Worm (Caenorhabditis elegans): ENCODE data around the gene C55C3.1.

Gene C55C3.1

ce11 chrIV:5665353-5665918 lies 43.5 kb upstream of the C55C3.1 start (continued):
- TF ChIP-seq jun-1 (tag; optimal IDR thresholded peaks at IDR 0.05) (no peak), lir-3 (tag; optimal IDR thresholded peaks at IDR 0.05) (no peak), nhr-111 (GFP tag; optimal IDR thresholded peaks at IDR 0.05) (no peak), aly-2 (tag; optimal IDR thresholded peaks at IDR 0.05) (no peak), hmg-1.1 (GFP tag; IDR thresholded peaks at IDR 0.05) (peak; percentile 53; the same call in 1 of the 2 replicates), Y5F2A.4 (GFP tag; optimal IDR thresholded peaks at IDR 0.05) (no peak), Y48G9A.11 (GFP tag; IDR thresholded peaks at IDR 0.05) (no peak), dve-1 (tag; optimal IDR thresholded peaks at IDR 0.05; ENCODE audit: insufficient read depth) (peak; percentile 57), daf-8 (GFP tag; IDR thresholded peaks at IDR 0.05) (no peak), dmd-8 (GFP tag; IDR thresholded peaks at IDR 0.05) (no peak), nhr-48 (tag; optimal IDR thresholded peaks at IDR 0.05) (peak; percentile 9), php-3 (GFP tag; IDR thresholded peaks at IDR 0.05) (no peak), cey-2 (tag; optimal IDR thresholded peaks at IDR 0.05; ENCODE audit: borderline replicate concordance, insufficient read depth) (no peak), ceh-20 (GFP tag; IDR thresholded peaks at IDR 0.05) (0 out of 2 replicates have a peak, but pooled peaks have one; percentile 12), lin-13 (GFP tag; optimal IDR thresholded peaks at IDR 0.05) (peak; percentile 67), F44E2.7 (GFP tag; IDR thresholded peaks at IDR 0.05) (no peak), T26A8.4 (GFP tag; IDR thresholded peaks at IDR 0.05) (no peak; the same call in 1 of the 2 replicates), ces-1 (GFP tag; optimal IDR thresholded peaks at IDR 0.05) (no peak), nhr-41 (GFP tag; IDR thresholded peaks at IDR 0.05) (no peak), rbr-2 (tag; optimal IDR thresholded peaks at IDR 0.05) (no peak), dmd-6 (GFP tag; IDR thresholded peaks at IDR 0.05) (peak; percentile 60), ZK546.5 (tag; optimal IDR thresholded peaks at IDR 0.05) (no peak), F49E8.2 (tag; optimal IDR thresholded peaks at IDR 0.05; ENCODE audit: borderline replicate concordance) (no peak), sdz-12 (GFP tag; optimal IDR thresholded peaks at IDR 0.05) (no peak), ceh-28 (tag; optimal IDR thresholded peaks at IDR 0.05) (no peak), lin-38 (GFP tag; IDR thresholded peaks at IDR 0.05) (no peak), ceh-44 (GFP tag; IDR thresholded peaks at IDR 0.05) (no peak), mxl-3 (GFP tag; optimal IDR thresholded peaks at IDR 0.05) (no peak), unc-39 (tag; optimal IDR thresholded peaks at IDR 0.05) (no peak), dmd-9 (GFP tag; IDR thresholded peaks at IDR 0.05) (no peak), tra-1 (GFP tag; IDR thresholded peaks at IDR 0.05) (no peak), zip-2 (tag; optimal IDR thresholded peaks at IDR 0.05) (no peak), tag-97 (GFP tag; IDR thresholded peaks at IDR 0.05) (no peak), ceh-62 (tag; optimal IDR thresholded peaks at IDR 0.05) (no peak), nhr-42 (GFP tag; IDR thresholded peaks at IDR 0.05) (no peak), D1046.2 (GFP tag; IDR thresholded peaks at IDR 0.05) (no peak), mep-1 (tag; optimal IDR thresholded peaks at IDR 0.05) (peak; percentile 40), zfp-3 (GFP tag; conservative IDR thresholded peaks at IDR 0.05) (no peak), unc-130 (GFP tag; optimal IDR thresholded peaks at IDR 0.05) (no peak), skn-1 (tag; optimal IDR thresholded peaks at IDR 0.05) (no peak), lsy-2 (tag; optimal IDR thresholded peaks at IDR 0.05) (peak in 1 of 2 experiments; percentile 59), madf-5 (GFP tag; IDR thresholded peaks at IDR 0.05) (no peak), dpl-1 (GFP tag; optimal IDR thresholded peaks at IDR 0.05) (no peak), gei-8 (GFP tag; optimal IDR thresholded peaks at IDR 0.05) (no peak), spr-1 (tag; optimal IDR thresholded peaks at IDR 0.05) (no peak), mxl-2 (GFP tag; conservative IDR thresholded peaks at IDR 0.05) (no peak), T20F7.1 (GFP tag; optimal IDR thresholded peaks at IDR 0.05) (no peak), hlh-11 (tag; optimal IDR thresholded peaks at IDR 0.05) (peak; percentile 81), arid-1 (GFP tag; conservative IDR thresholded peaks at IDR 0.05) (0 out of 2 replicates have a peak, but pooled peaks have one; percentile 19), madf-9 (GFP tag; conservative IDR thresholded peaks at IDR 0.05) (no peak), mdt-29 (GFP tag; IDR thresholded peaks at IDR 0.05) (0 out of 2 replicates have a peak, but pooled peaks have one; percentile 25)
